Worm (Caenorhabditis elegans) whole organism, midembryonic: ENCODE results near the gene nspb-7.

Experiments
- flt-1 ChIP-seq: fragments of 200-800 bp; sonication (Bioruptor generic); IDR thresholded peaks from 2 replicates; pipeline ENCODE4 v1.3.6; 2022; ENCODE audit warnings: missing genetic modification characterization, missing compliant biosample characterization
- tab-1 ChIP-seq: fragments of 200-800 bp; sonication (Bioruptor generic); IDR thresholded peaks from 2 replicates; pipeline ENCODE4 v1.3.6; 2022; ENCODE audit warnings: missing genetic modification characterization, missing compliant biosample characterization
- ztf-23 ChIP-seq: fragments of 200-800 bp; sonication (Bioruptor generic); IDR thresholded peaks from 2 replicates; pipeline ENCODE4 v1.3.6; 2022; ENCODE audit warnings: missing genetic modification reagents, missing genetic modification characterization, missing compliant biosample characterization

DNA sequence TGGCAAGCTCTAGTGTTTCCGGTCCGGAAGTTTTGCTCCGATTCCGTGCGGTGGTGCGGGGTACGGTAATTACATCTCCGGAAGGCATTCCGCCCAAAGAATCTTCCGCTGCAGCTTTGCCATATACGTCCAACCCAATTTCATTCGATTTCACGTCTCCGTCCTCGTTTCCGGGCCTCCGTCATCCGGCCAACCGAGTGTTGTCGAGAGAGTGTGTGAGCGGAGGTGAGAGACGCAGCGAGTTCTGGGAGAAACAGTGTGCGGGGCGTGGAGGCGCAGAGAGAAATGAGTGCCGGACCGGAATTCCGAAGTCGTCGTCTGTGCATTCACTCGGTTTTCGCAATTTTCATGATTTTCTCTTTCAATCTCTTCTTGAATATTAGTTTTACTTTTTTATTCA, 8.8 kb upstream of the nspb-7 start:
- no peak for TF ChIP-seq tab-1 (GFP tag; lab: Robert Waterston, UW)
- TF ChIP-seq ztf-23: no peak
- no peak for TF ChIP-seq flt-1
